Worm (Caenorhabditis elegans) whole organism, L1 larva: ENCODE measurements around the gene chca-1.

Source experiments
- blmp-1 ChIP-seq: fragments of 150-350 bp; optimal IDR thresholded peaks from 2 replicates; lab custom pipeline; 2014; ENCODE audit warnings: missing biosample characterization, missing genetic modification characterization
- ceh-63 ChIP-seq: fragments of 200-800 bp; sonication (Bioruptor generic); optimal IDR thresholded peaks from 2 replicates; lab custom pipeline; 2018; ENCODE audit warnings: mild to moderate bottlenecking, missing genetic modification characterization, missing compliant biosample characterization
- ces-1 ChIP-seq: fragments of 150-350 bp; optimal IDR thresholded peaks from 2 replicates; lab custom pipeline; 2014; ENCODE audit warnings: missing biosample characterization, missing genetic modification reagents, missing genetic modification characterization
- dsc-1 ChIP-seq: sonication (generic microtip); optimal IDR thresholded peaks from 2 replicates; lab custom pipeline; 2016; ENCODE audit warnings: mild to moderate bottlenecking, missing genetic modification characterization, missing compliant biosample characterization
- efl-1 ChIP-seq, 4 experiments: fragments of 150-350 bp; optimal IDR thresholded peaks in 3 of 4; peaks in 1 of 4; 1 replicate in 1 of 4; 2 replicates in 3 of 4; lab custom pipeline; 2014; ENCODE audit warnings: missing biosample characterization in 2 of 4, missing genetic modification characterization in 2 of 4, missing genetic modification reagents in 2 of 4
- efl-3 ChIP-seq: fragments of 200-800 bp; sonication (Bioruptor generic); optimal IDR thresholded peaks from 2 replicates; lab custom pipeline; 2018; ENCODE audit warnings: mild to moderate bottlenecking, missing genetic modification characterization, missing compliant biosample characterization
- elt-2 ChIP-seq: sonication (generic microtip); optimal IDR thresholded peaks from 2 replicates; lab custom pipeline; 2016; ENCODE audit warnings: missing genetic modification characterization, mild to moderate bottlenecking, inconsistent platforms, missing compliant biosample characterization, missing genetic modification reagents
- elt-3 ChIP-seq, 6 experiments: fragments of 150-350 bp in 1 of 6; sonication (generic microtip); optimal IDR thresholded peaks; 2 replicates each; lab custom pipeline; 2017 to 2018; ENCODE audit warnings: missing biosample characterization in 6 of 6, missing genetic modification characterization in 6 of 6, inconsistent platforms in 1 of 6
- fos-1 ChIP-seq: fragments of 150-350 bp; optimal IDR thresholded peaks from 2 replicates; lab custom pipeline; 2014; ENCODE audit warnings: missing biosample characterization, missing genetic modification characterization
- hlh-17 ChIP-seq: fragments of 200-800 bp; sonication (Bioruptor generic); optimal IDR thresholded peaks from 2 replicates; lab custom pipeline; 2018; ENCODE audit warnings: missing genetic modification characterization, mild to moderate bottlenecking, missing compliant biosample characterization, moderate library complexity, borderline replicate concordance
- hlh-4 ChIP-seq: sonication (generic microtip); optimal IDR thresholded peaks from 2 replicates; lab custom pipeline; 2016; ENCODE audit warnings: mild to moderate bottlenecking, missing genetic modification characterization, missing compliant biosample characterization
- irx-1 ChIP-seq: sonication (generic microtip); optimal IDR thresholded peaks from 2 replicates; lab custom pipeline; 2016; ENCODE audit warnings: missing genetic modification characterization, missing compliant biosample characterization
- lin-14 ChIP-seq: fragments of 200-800 bp; sonication (Bioruptor generic); optimal IDR thresholded peaks from 2 replicates; lab custom pipeline; 2018; ENCODE audit warnings: mild to moderate bottlenecking, missing genetic modification characterization, moderate library complexity, missing compliant biosample characterization
- nhr-12 ChIP-seq: sonication (generic microtip); optimal IDR thresholded peaks from 2 replicates; lab custom pipeline; 2017; ENCODE audit warnings: missing biosample characterization, missing genetic modification characterization
- nhr-20 ChIP-seq: sonication (generic microtip); optimal IDR thresholded peaks from 2 replicates; lab custom pipeline; 2016; ENCODE audit warnings: mild to moderate bottlenecking, missing genetic modification characterization, missing compliant biosample characterization
- nhr-237 ChIP-seq: fragments of 150-350 bp; optimal IDR thresholded peaks from 2 replicates; lab custom pipeline; 2014; ENCODE audit warnings: missing biosample characterization, missing genetic modification characterization
- nhr-71 ChIP-seq: sonication (generic microtip); optimal IDR thresholded peaks from 2 replicates; lab custom pipeline; 2016; ENCODE audit warnings: mild to moderate bottlenecking, missing genetic modification characterization, moderate library complexity, missing compliant biosample characterization
- nhr-84 ChIP-seq: sonication (generic microtip); optimal IDR thresholded peaks from 2 replicates; lab custom pipeline; 2017; ENCODE audit warnings: missing biosample characterization, missing genetic modification characterization
- nhr-85 ChIP-seq: sonication (generic microtip); peaks from one replicate; lab custom pipeline; 2016; ENCODE audit warnings: missing genetic modification characterization, inconsistent platforms, missing compliant biosample characterization
- nhr-90 ChIP-seq: sonication (generic microtip); optimal IDR thresholded peaks from 2 replicates; lab custom pipeline; 2016; ENCODE audit warnings: mild to moderate bottlenecking, missing genetic modification characterization, missing compliant biosample characterization; ENCODE audit not compliant: poor library complexity
- pag-3 ChIP-seq: sonication (generic microtip); optimal IDR thresholded peaks from 2 replicates; lab custom pipeline; 2017; ENCODE audit warnings: missing genetic modification characterization, mild to moderate bottlenecking, missing compliant biosample characterization, antibody characterized with exemption, borderline replicate concordance; ENCODE audit not compliant: insufficient read depth
- pqm-1 ChIP-seq: sonication (generic microtip); optimal IDR thresholded peaks from 3 replicates; lab custom pipeline; 2017; ENCODE audit warnings: missing biosample characterization, missing genetic modification characterization
- snpc-4 ChIP-seq: fragments of 150-350 bp; optimal IDR thresholded peaks from 2 replicates; lab custom pipeline; 2014; ENCODE audit warnings: missing biosample characterization, missing genetic modification characterization
- sup-37 ChIP-seq: fragments of 200-800 bp; sonication (Bioruptor generic); optimal IDR thresholded peaks from 2 replicates; lab custom pipeline; 2018; ENCODE audit warnings: mild to moderate bottlenecking, missing genetic modification characterization, missing compliant biosample characterization
- tlp-1 ChIP-seq: fragments of 150-350 bp; optimal IDR thresholded peaks from 2 replicates; lab custom pipeline; 2014; ENCODE audit warnings: missing biosample characterization, missing genetic modification characterization
- unc-86 ChIP-seq: sonication (generic microtip); optimal IDR thresholded peaks from 2 replicates; lab custom pipeline; 2016; ENCODE audit warnings: missing genetic modification characterization, missing compliant biosample characterization
- unc-98 ChIP-seq: fragments of 200-800 bp; sonication (Bioruptor generic); IDR thresholded peaks from 2 replicates; pipeline ENCODE4 v1.3.6; 2022; ENCODE audit warnings: missing genetic modification characterization, missing compliant biosample characterization
- vab-15 ChIP-seq: sonication (generic microtip); optimal IDR thresholded peaks from 2 replicates; lab custom pipeline; 2017; ENCODE audit warnings: missing genotype, mild to moderate bottlenecking, missing genetic modification characterization, missing compliant biosample characterization
- xbp-1 ChIP-seq: sonication (generic microtip); optimal IDR thresholded peaks from 2 replicates; lab custom pipeline; 2016; ENCODE audit warnings: missing genetic modification characterization, missing compliant biosample characterization
- zip-4 ChIP-seq: fragments of 200-800 bp; sonication (Bioruptor generic); optimal IDR thresholded peaks from 2 replicates; lab custom pipeline; 2018; ENCODE audit warnings: mild to moderate bottlenecking, missing genetic modification characterization, moderate library complexity, missing compliant biosample characterization
- ztf-11 ChIP-seq, 2 experiments: sonication (generic microtip); optimal IDR thresholded peaks; 2 replicates each; lab custom pipeline; 2016 to 2017; ENCODE audit warnings: missing genetic modification characterization in 2 of 2, missing biosample characterization in 1 of 2, missing compliant biosample characterization in 1 of 2

chca-1 gene

DNA sequence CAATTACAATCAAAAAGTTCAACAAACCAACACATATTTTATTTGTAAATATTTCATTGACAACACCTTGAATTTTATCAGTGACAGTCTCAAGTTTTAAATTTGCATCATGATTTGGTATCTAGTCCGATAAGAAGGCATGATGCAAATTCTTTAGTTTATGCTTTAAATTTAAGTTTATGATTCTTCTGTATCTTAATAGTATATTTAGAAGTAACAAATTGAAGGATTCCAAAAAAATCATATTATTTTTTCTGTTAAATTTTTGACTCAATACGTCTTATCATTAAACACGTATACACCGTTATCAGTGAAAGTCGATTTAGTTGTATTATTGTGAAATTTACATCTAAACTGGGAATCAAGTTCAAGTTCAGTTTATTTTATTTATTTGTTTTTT, at the start of gene chca-1:
Gene chca-1, plus strand, starts transcription at position 161 of the 400 bp plus-strand sequence.
- TF ChIP-seq nhr-71 (peak; percentile 36), nhr-90 (peak; percentile 14), tlp-1 (tag; lab: Kevin White, UChicago) (peak; percentile 79), pag-3 (tag; lab: Kevin White, UChicago) (no peak), elt-2 (tag; lab: Kevin White, UChicago) (peak; percentile 94), nhr-20 (tag; lab: Kevin White, UChicago) (peak; percentile 2), fos-1 (no peak), sup-37 (no peak), xbp-1 (tag; lab: Kevin White, UChicago) (no peak)

DNA sequence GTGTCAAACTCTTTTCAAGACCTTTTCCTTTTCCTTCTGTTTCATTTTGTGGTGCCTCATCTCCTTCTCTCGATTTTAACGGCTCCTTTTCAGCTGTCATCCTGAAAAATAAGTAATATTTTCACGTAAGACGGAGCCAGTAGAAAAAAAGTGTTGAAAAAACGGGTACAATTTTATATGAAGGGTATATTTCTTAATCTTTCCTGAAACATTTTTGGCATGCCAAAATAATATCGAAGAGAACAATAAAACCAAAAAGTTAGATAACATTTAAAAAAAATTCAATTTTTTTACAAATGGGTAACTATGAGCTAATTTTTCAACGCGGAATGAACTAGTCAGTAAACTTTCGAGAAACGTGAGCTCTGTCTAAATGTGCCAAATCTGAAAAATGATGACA, 49.6 kb upstream of the chca-1 start, which contains the start of gene aat-1:
Gene aat-1, minus strand, starts transcription at position 101 of the 400 bp plus-strand sequence.
- no peak for TF ChIP-seq vab-15 (tag; lab: Kevin White, UChicago)
- TF ChIP-seq efl-1 (optimal IDR thresholded peaks at IDR 0.05; lab: Kevin White, UChicago), result no peak
- TF ChIP-seq efl-1 (GFP tag; optimal IDR thresholded peaks at IDR 0.05 in 1 of 2; lab: Kevin White, UChicago), result peak in 1 of 2 experiments; percentile 18

DNA sequence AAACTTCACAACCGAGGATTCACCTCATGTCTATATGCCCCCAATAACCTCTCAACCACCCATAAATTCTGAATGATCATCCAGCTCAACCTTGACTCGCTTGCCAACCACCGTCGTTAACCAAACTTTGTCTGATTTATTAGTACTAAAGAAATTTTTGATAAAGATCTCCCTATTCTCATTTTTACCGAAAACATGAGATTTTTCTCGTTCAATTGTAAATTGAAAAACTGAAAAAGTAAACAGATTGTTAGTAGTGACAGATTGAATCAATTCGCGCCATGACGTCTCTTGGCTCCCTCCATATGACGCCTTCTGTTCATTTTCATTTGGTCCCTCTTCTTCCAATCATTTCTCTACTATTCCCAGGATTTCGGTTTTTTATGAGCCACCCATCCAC, 43.2 kb upstream of the chca-1 start:
- TF ChIP-seq nhr-84 (tag; lab: Kevin White, UChicago), result no peak
- TF ChIP-seq ceh-63 (GFP tag; lab: Kevin White, UChicago), result no peak
- TF ChIP-seq hlh-17 (GFP tag; lab: Kevin White, UChicago), result no peak
- no peak for TF ChIP-seq unc-86
- no peak for TF ChIP-seq unc-98
- TF ChIP-seq nhr-237 (tag; lab: Kevin White, UChicago), result no peak
- TF ChIP-seq nhr-20 (tag; lab: Kevin White, UChicago), result no peak
- TF ChIP-seq pag-3 (tag; lab: Kevin White, UChicago), result no peak
- no peak for TF ChIP-seq snpc-4 (tag; lab: Kevin White, UChicago)

DNA sequence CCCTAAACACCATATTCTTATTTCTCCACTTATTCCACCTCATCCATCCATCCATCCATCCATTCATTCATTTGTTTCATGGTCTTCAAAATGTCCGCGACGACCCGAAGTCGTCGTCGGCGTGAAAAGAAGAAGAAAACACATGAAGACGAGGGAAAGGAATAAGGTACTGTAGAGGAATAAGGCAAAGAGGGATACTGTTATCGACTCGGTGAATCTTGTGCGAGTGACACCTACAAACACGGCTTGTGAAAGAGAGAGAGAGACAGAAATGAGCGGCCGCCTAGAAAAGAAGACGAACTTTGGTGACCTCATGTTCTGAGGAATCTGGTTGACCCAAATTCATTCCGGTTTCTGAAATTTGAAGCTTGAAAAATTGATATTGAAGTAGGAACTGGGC, 42.1 kb upstream of the chca-1 start:
- TF ChIP-seq pag-3 (tag; lab: Kevin White, UChicago) (no peak), ztf-11 (tag; optimal IDR thresholded peaks at IDR 0.05; lab: Kevin White, UChicago) (no peak), snpc-4 (tag; lab: Kevin White, UChicago) (no peak), blmp-1 (tag; lab: Kevin White, UChicago) (peak; percentile 45), nhr-12 (tag; lab: Kevin White, UChicago) (no peak), nhr-71 (no peak), nhr-85 (peak; percentile 62), efl-3 (GFP tag; lab: Kevin White, UChicago) (no peak)

DNA sequence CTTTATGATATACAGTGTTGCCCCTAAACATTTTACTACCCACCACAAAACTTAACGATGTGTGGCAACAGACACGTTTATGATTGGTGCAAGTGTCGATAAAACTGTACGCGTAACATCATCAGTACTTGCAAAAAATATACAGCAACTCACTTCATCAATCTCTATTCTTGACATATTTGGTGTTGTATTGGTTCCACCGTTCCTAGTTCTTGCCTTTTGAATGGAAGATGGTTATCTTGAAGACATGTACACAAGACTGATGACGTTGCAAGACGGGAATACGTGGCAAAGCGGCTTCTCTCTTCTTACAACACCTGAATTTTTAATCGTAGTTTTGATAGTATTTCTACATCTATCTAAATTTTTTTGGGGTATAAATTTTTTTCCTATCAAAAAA, 40.3 kb upstream of the chca-1 start:
- no peak for TF ChIP-seq zip-4 (GFP tag; lab: Kevin White, UChicago)
- TF ChIP-seq elt-3 (tag; optimal IDR thresholded peaks at IDR 0.05; lab: Kevin White, UChicago), result no peak
- no peak for TF ChIP-seq hlh-4 (tag; lab: Kevin White, UChicago)
- TF ChIP-seq ces-1 (GFP tag; lab: Kevin White, UChicago), result no peak
- no peak for TF ChIP-seq irx-1 (tag; lab: Kevin White, UChicago)
- no peak for TF ChIP-seq lin-14 (GFP tag; lab: Kevin White, UChicago)
- no peak for TF ChIP-seq dsc-1 (tag; lab: Kevin White, UChicago)

DNA sequence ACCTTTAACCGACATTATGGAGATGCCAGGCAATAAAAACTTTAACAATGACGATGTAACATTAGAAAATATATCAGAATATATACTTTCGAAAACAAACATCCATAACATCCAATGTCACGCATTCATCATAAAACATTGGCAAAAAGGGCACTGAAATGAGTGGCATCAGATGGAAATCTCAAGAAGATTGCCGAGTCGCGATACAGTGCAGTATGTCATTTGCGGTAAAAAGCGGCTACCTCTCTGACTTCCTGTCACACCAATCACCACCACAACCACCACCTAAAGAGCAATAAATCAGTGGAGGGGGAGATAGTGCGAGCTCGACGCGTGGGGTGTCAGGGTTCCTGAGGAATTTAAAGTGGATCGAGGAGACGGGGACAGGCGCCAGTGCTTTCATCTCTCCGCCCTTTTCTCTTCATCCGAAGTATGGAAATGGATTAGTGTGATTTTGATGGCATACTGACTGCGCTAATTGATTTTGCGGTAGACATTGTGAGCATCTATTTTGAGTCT, 38.1 kb upstream of the chca-1 start:
- TF ChIP-seq pqm-1 (tag; lab: Kevin White, UChicago) (no peak), efl-1 (optimal IDR thresholded peaks at IDR 0.05; lab: Kevin White, UChicago) (no peak), efl-1 (GFP tag; optimal IDR thresholded peaks at IDR 0.05 in 1 of 2; lab: Kevin White, UChicago) (peak in 1 of 2 experiments; percentile 49)
